Fruit fly (Drosophila melanogaster): ENCODE data around the gene Usp14.

dm6 chr2L:10327790-10328189 is 13.6 kb upstream of the Usp14 start, which contains the start of gene RnrL:
- no peak for TF ChIP-seq Eip93F (GFP tag; optimal IDR thresholded peaks at IDR 0.05)
- no peak for TF ChIP-seq lz (GFP tag; optimal IDR thresholded peaks at IDR 0.05)
- no peak for TF ChIP-seq Hr39 (GFP tag; optimal IDR thresholded peaks at IDR 0.05)

All from whole organism, prepupa.